Worm (Caenorhabditis elegans) whole organism, mixed stage, embryonic: Measurements from ENCODE around the gene daf-2.

Source experiments
- elt-1 ChIP-seq: sonication (generic microtip); optimal IDR thresholded peaks from 2 replicates; lab custom pipeline; 2017; ENCODE audit warnings: missing genetic modification characterization, mild to moderate bottlenecking, missing compliant biosample characterization, antibody characterized with exemption, moderate library complexity, borderline replicate concordance; ENCODE audit not compliant: insufficient read depth
- pha-4 ChIP-seq: fragments of 150-350 bp; optimal IDR thresholded peaks from 2 replicates; lab custom pipeline; 2018; ENCODE audit warnings: missing biosample characterization, missing genetic modification reagents, missing genetic modification characterization

ce11 chrIII:2966462-2966861 is 74.2 kb downstream of the daf-2 start:
- TF ChIP-seq pha-4 (tag; lab: Kevin White, UChicago), result peak; percentile 49
- no peak for TF ChIP-seq elt-1 (tag; lab: Kevin White, UChicago)
